Worm (Caenorhabditis elegans): Measurements from ENCODE around the gene srh-82.

DNA sequence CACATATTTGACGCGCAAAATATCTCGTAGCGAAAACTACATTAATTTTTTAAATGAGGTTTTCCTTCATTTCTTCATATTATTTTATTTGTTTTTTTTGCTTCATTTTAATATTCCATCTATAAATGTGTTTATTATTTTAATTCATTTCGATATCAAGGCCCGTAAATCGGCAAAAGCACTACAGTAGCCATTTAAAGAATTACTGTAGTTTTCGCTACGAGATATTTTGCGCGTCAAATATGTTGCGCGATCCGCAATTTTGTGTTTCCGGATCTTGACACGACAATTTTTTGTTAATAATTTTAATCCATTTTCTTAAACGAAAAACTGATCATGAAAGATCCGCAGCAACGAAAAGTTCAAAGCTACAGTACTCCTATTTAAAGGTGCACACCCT, 42.7 kb upstream of the srh-82 start:
- TF ChIP-seq R02D3.7 (tag; optimal IDR thresholded peaks at IDR 0.05) (no peak), nhr-41 (GFP tag; IDR thresholded peaks at IDR 0.05) (no peak), lin-13 (GFP tag; optimal IDR thresholded peaks at IDR 0.05) (no peak), ces-1 (GFP tag; optimal IDR thresholded peaks at IDR 0.05) (no peak), madf-5 (GFP tag; IDR thresholded peaks at IDR 0.05) (no peak), jun-1 (tag; optimal IDR thresholded peaks at IDR 0.05) (no peak), lin-39 (tag; optimal IDR thresholded peaks at IDR 0.05) (no peak), pha-4 (GFP tag; IDR thresholded peaks at IDR 0.05) (no peak), pha-4 (tag; optimal IDR thresholded peaks at IDR 0.05) (no peak), ztf-11 (tag; optimal IDR thresholded peaks at IDR 0.05) (no peak), lir-3 (tag; optimal IDR thresholded peaks at IDR 0.05) (no peak), ZK546.5 (tag; optimal IDR thresholded peaks at IDR 0.05) (no peak), dve-1 (tag; optimal IDR thresholded peaks at IDR 0.05; ENCODE audit: insufficient read depth) (no peak), unc-130 (GFP tag; optimal IDR thresholded peaks at IDR 0.05) (no peak)
